Fruit fly (Drosophila melanogaster) whole organism, embryonic: ENCODE data around the gene CG1575.
A peak's percentile ranks its signal among the peaks of the same experiment; 100 is the strongest.

ENCODE experiments used
- Aef1 ChIP-seq: fragments of 200-800 bp; sonication (Bioruptor generic); IDR thresholded peaks from 3 replicates; pipeline ENCODE4 v1.3.6; 2022; ENCODE audit warnings: missing biosample characterization, missing genetic modification characterization
- Atf6 ChIP-seq: fragments of 200-800 bp; sonication (Bioruptor generic); IDR thresholded peaks from 2 replicates; pipeline ENCODE4 v1.3.6; 2022; ENCODE audit warnings: missing biosample characterization, missing genetic modification characterization
- CG10431 ChIP-seq: fragments of 200-800 bp; sonication (Bioruptor generic); optimal IDR thresholded peaks from 3 replicates; lab custom pipeline; 2018; ENCODE audit warnings: missing biosample characterization, mild to moderate bottlenecking, missing genetic modification characterization
- CG10959 ChIP-seq: fragments of 200-800 bp; sonication (Bioruptor generic); IDR thresholded peaks from 2 replicates; pipeline ENCODE4 v1.3.6; 2022; ENCODE audit warnings: missing biosample characterization, missing genetic modification characterization
- CG12659 ChIP-seq: fragments of 200-800 bp; sonication (Bioruptor generic); optimal IDR thresholded peaks from 3 replicates; lab custom pipeline; 2017; ENCODE audit warnings: mild to moderate bottlenecking, missing biosample characterization, missing genetic modification reagents, missing genetic modification characterization
- CG17829 ChIP-seq: fragments of 200-800 bp; optimal IDR thresholded peaks from 2 replicates; lab custom pipeline; 2019; ENCODE audit warnings: missing biosample characterization, mild to moderate bottlenecking, missing genetic modification characterization, moderate library complexity
- CG1792 ChIP-seq: fragments of 200-800 bp; sonication (Bioruptor generic); optimal IDR thresholded peaks from 2 replicates; lab custom pipeline; 2016; ENCODE audit warnings: missing biosample characterization, missing genetic modification characterization
- CG18599 ChIP-seq: fragments of 200-800 bp; sonication (Bioruptor generic); optimal IDR thresholded peaks from 3 replicates; lab custom pipeline; 2017; ENCODE audit warnings: missing biosample characterization, missing genetic modification characterization, mild to moderate bottlenecking, moderate library complexity, missing genetic modification reagents
- CG2199 ChIP-seq: fragments of 200-800 bp; sonication (Bioruptor generic); IDR thresholded peaks from 3 replicates; pipeline ENCODE4 v1.3.6; 2022; ENCODE audit warnings: missing biosample characterization, missing genetic modification characterization
- CG3163 ChIP-seq: fragments of 200-800 bp; sonication (Bioruptor generic); optimal IDR thresholded peaks from 3 replicates; lab custom pipeline; 2016; ENCODE audit warnings: missing biosample characterization, missing genetic modification characterization
- CG32767 ChIP-seq: fragments of 200-800 bp; sonication (Bioruptor generic); IDR thresholded peaks from 2 replicates; pipeline ENCODE4 v1.3.6; 2022; ENCODE audit warnings: missing biosample characterization, missing genetic modification characterization
- CG32772 ChIP-seq: fragments of 200-800 bp; sonication (Bioruptor generic); IDR thresholded peaks from 2 replicates; pipeline ENCODE4 v1.3.6; 2022; ENCODE audit warnings: missing biosample characterization, missing genetic modification characterization
- CG3726 ChIP-seq: fragments of 200-800 bp; sonication (Bioruptor generic); IDR thresholded peaks from 3 replicates; pipeline ENCODE4, ENCODE4 v1.3.6; 2022; ENCODE audit warnings: missing biosample characterization, missing genetic modification characterization
- CG5245 ChIP-seq: fragments of 200-800 bp; sonication (Bioruptor generic); optimal IDR thresholded peaks from 3 replicates; lab custom pipeline; 2016; ENCODE audit warnings: missing biosample characterization, missing genetic modification characterization
- CG6272 ChIP-seq: fragments of 200-800 bp; sonication (Bioruptor generic); IDR thresholded peaks from 2 replicates; pipeline ENCODE4 v1.3.6; 2022; ENCODE audit warnings: missing biosample characterization, missing genetic modification characterization
- CG6683 ChIP-seq: fragments of 200-800 bp; sonication (Bioruptor generic); optimal IDR thresholded peaks from 2 replicates; lab custom pipeline; 2017; ENCODE audit warnings: missing biosample characterization, mild to moderate bottlenecking, missing genetic modification characterization, missing genetic modification reagents
- CG7963 ChIP-seq: fragments of 200-800 bp; sonication (Bioruptor generic); IDR thresholded peaks from 3 replicates; pipeline ENCODE4 v1.3.6; 2022; ENCODE audit warnings: missing biosample characterization, missing genetic modification characterization; ENCODE audit not compliant: partially characterized antibody
- CG8924 ChIP-seq: fragments of 200-800 bp; optimal IDR thresholded peaks from 3 replicates; lab custom pipeline; 2019; ENCODE audit warnings: missing biosample characterization, mild to moderate bottlenecking, missing genetic modification characterization, moderate library complexity
- CG9215 ChIP-seq: fragments of 200-800 bp; sonication (Bioruptor generic); IDR thresholded peaks from 2 replicates; pipeline ENCODE4 v1.3.6; 2022; ENCODE audit warnings: missing biosample characterization, missing genetic modification characterization
- Camta ChIP-seq: fragments of 200-800 bp; sonication (Bioruptor generic); optimal IDR thresholded peaks from 2 replicates; lab custom pipeline; 2016; ENCODE audit warnings: missing biosample characterization, missing genetic modification characterization
- CrebB ChIP-seq: fragments of 200-800 bp; sonication (Bioruptor generic); optimal IDR thresholded peaks from 3 replicates; lab custom pipeline; 2018; ENCODE audit warnings: missing biosample characterization, mild to moderate bottlenecking, missing genetic modification characterization
- D19B ChIP-seq: fragments of 200-800 bp; sonication (Bioruptor generic); optimal IDR thresholded peaks from 2 replicates; lab custom pipeline; 2017; ENCODE audit warnings: missing biosample characterization, mild to moderate bottlenecking, missing genetic modification characterization
- Dbx ChIP-seq: fragments of 200-800 bp; sonication (Bioruptor generic); IDR thresholded peaks from 3 replicates; pipeline ENCODE4 v1.3.6; 2022; ENCODE audit warnings: missing biosample characterization, missing genetic modification characterization
- H15 ChIP-seq: fragments of 200-800 bp; sonication (Bioruptor generic); IDR thresholded peaks from 3 replicates; pipeline ENCODE4 v1.3.6; 2022; ENCODE audit warnings: missing biosample characterization, missing genetic modification characterization
- HLH4C ChIP-seq: fragments of 200-800 bp; sonication (Bioruptor generic); IDR thresholded peaks from 3 replicates; pipeline ENCODE4 v1.3.6; 2022; ENCODE audit warnings: missing biosample characterization, missing genetic modification characterization; ENCODE audit not compliant: partially characterized antibody
- HLH54F ChIP-seq: fragments of 200-800 bp; sonication (Bioruptor generic); optimal IDR thresholded peaks from 3 replicates; lab custom pipeline; 2016; ENCODE audit warnings: missing biosample characterization, missing genetic modification characterization
- Hmr ChIP-seq: fragments of 200-800 bp; sonication (Bioruptor generic); optimal IDR thresholded peaks from 3 replicates; lab custom pipeline; 2017; ENCODE audit warnings: mild to moderate bottlenecking, missing biosample characterization, missing genetic modification reagents, missing genetic modification characterization
- Jarid2 ChIP-seq: fragments of 200-800 bp; sonication (Bioruptor generic); optimal IDR thresholded peaks from 3 replicates; lab custom pipeline; 2017; ENCODE audit warnings: mild to moderate bottlenecking, missing biosample characterization, missing genetic modification reagents, missing genetic modification characterization
- MESR4 ChIP-seq: fragments of 200-800 bp; sonication (Bioruptor generic); optimal IDR thresholded peaks from 2 replicates; lab custom pipeline; 2018; ENCODE audit warnings: missing biosample characterization, mild to moderate bottlenecking, missing genetic modification characterization, moderate library complexity
- Mrtf ChIP-seq: fragments of 200-800 bp; sonication (Bioruptor generic); IDR thresholded peaks from 3 replicates; pipeline ENCODE4 v1.3.6; 2022; ENCODE audit warnings: missing biosample characterization, missing genetic modification characterization
- Myb ChIP-seq: fragments of 200-800 bp; sonication (Bioruptor generic); optimal IDR thresholded peaks from 2 replicates; lab custom pipeline; 2016; ENCODE audit warnings: missing biosample characterization, missing genetic modification characterization
- PHDP ChIP-seq: fragments of 200-800 bp; sonication (Bioruptor generic); optimal IDR thresholded peaks from 3 replicates; lab custom pipeline; 2018; ENCODE audit warnings: missing biosample characterization, mild to moderate bottlenecking, missing genetic modification characterization, moderate library complexity
- Sox102F ChIP-seq: fragments of 200-800 bp; sonication (Bioruptor generic); optimal IDR thresholded peaks from 2 replicates; lab custom pipeline; 2018; ENCODE audit warnings: missing biosample characterization, mild to moderate bottlenecking, missing genetic modification characterization, moderate library complexity
- Spps ChIP-seq: fragments of 200-800 bp; sonication (Bioruptor generic); optimal IDR thresholded peaks from 2 replicates; lab custom pipeline; 2018; ENCODE audit warnings: missing biosample characterization, mild to moderate bottlenecking, missing genetic modification characterization
- ato ChIP-seq: fragments of 200-800 bp; sonication (Bioruptor generic); IDR thresholded peaks from 2 replicates; pipeline ENCODE4 v1.3.6; 2022; ENCODE audit warnings: missing biosample characterization, missing genetic modification characterization; ENCODE audit not compliant: partially characterized antibody
- dpn ChIP-seq, 2 experiments: fragments of 200-800 bp; sonication (Bioruptor generic); optimal IDR thresholded peaks; 3 replicates each; lab custom pipeline; 2016; ENCODE audit warnings: missing biosample characterization in 2 of 2, missing genetic modification characterization in 2 of 2
- fd3F ChIP-seq: fragments of 200-800 bp; sonication (Bioruptor generic); optimal IDR thresholded peaks from 2 replicates; lab custom pipeline; 2018; ENCODE audit warnings: missing biosample characterization, mild to moderate bottlenecking, missing genetic modification characterization, moderate library complexity
- gcm2 ChIP-seq: fragments of 200-800 bp; sonication (Bioruptor generic); optimal IDR thresholded peaks from 2 replicates; lab custom pipeline; 2016; ENCODE audit warnings: missing biosample characterization, missing genetic modification characterization
- gsb ChIP-seq: fragments of 200-800 bp; sonication (Bioruptor generic); IDR thresholded peaks from 2 replicates; pipeline ENCODE4 v1.3.6; 2022; ENCODE audit warnings: missing biosample characterization, missing genetic modification characterization
- gsb-n ChIP-seq: fragments of 200-800 bp; sonication (Bioruptor generic); optimal IDR thresholded peaks from 3 replicates; lab custom pipeline; 2018; ENCODE audit warnings: missing biosample characterization, mild to moderate bottlenecking, missing genetic modification characterization
- ham ChIP-seq: fragments of 200-800 bp; sonication (Bioruptor generic); IDR thresholded peaks from 2 replicates; pipeline ENCODE4 v1.3.6; 2022; ENCODE audit warnings: missing biosample characterization, missing genetic modification characterization
- her ChIP-seq: fragments of 200-800 bp; sonication (Bioruptor generic); optimal IDR thresholded peaks from 2 replicates; lab custom pipeline; 2016; ENCODE audit warnings: missing biosample characterization, missing genetic modification characterization
- hth ChIP-seq: fragments of >200 bp; optimal IDR thresholded peaks from 2 replicates; lab custom pipeline; 2017; ENCODE audit warnings: inconsistent platforms
- jing ChIP-seq: fragments of 200-800 bp; sonication (Bioruptor generic); optimal IDR thresholded peaks from 2 replicates; lab custom pipeline; 2018; ENCODE audit warnings: missing biosample characterization, mild to moderate bottlenecking, missing genetic modification characterization
- luna ChIP-seq: fragments of 200-800 bp; sonication (Bioruptor generic); optimal IDR thresholded peaks from 2 replicates; lab custom pipeline; 2016; ENCODE audit warnings: missing biosample characterization, missing genetic modification characterization
- nerfin-1 ChIP-seq: fragments of 200-800 bp; sonication (Bioruptor generic); optimal IDR thresholded peaks from 3 replicates; lab custom pipeline; 2019; ENCODE audit warnings: missing biosample characterization, mild to moderate bottlenecking, missing genetic modification characterization, moderate library complexity
- nmo ChIP-seq: fragments of 200-800 bp; sonication (Bioruptor generic); optimal IDR thresholded peaks from 2 replicates; lab custom pipeline; 2018; ENCODE audit warnings: missing biosample characterization, mild to moderate bottlenecking, missing genetic modification characterization, moderate library complexity
- org-1 ChIP-seq: fragments of 200-800 bp; sonication (Bioruptor generic); optimal IDR thresholded peaks from 2 replicates; lab custom pipeline; 2017; ENCODE audit warnings: missing biosample characterization, missing genetic modification characterization
- usp ChIP-seq: fragments of >200 bp; optimal IDR thresholded peaks from 2 replicates; lab custom pipeline; 2017; ENCODE audit warnings: missing biosample characterization, missing genetic modification characterization
- z ChIP-seq: fragments of 200-800 bp; sonication (Bioruptor generic); IDR thresholded peaks from 3 replicates; pipeline ENCODE4 v1.3.6; 2022; ENCODE audit warnings: missing biosample characterization, missing genetic modification characterization
- zfh2 ChIP-seq: fragments of 200-800 bp; sonication (Bioruptor generic); optimal IDR thresholded peaks from 2 replicates; lab custom pipeline; 2016; ENCODE audit warnings: missing biosample characterization, missing genetic modification characterization

CG1575 gene

DNA sequence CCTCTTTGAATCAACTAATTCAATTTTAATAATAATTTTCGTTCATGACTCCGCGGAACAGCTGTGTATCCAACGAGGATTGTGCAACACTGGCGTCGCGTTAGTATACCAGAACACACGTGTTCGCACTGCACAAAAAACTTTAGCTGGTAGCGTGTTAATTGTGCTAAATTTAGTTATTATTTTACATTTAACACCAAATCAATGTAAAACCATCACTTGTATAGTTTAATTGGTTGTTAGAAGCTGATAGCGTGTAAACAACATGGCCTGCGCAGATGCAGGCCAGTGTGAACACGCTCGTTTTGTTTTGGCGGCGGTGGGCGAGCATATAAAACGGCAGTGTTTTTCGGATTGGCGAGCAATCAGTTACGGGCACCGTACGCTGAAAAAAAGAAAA is 40.5 kb downstream of the CG1575 start, which contains the start of the genes Traf6 and GIIIspla2 (continued):
- TF ChIP-seq jing (GFP tag; lab: Kevin White, UChicago) (peak; percentile 55), CG10959 (GFP tag; lab: Robert Waterston, UW) (peak; percentile 63), gsb-n (no peak), CG32772 (GFP tag; lab: Robert Waterston, UW) (peak; percentile 61), HLH54F (peak; percentile 78), Jarid2 (peak; percentile 48), CG12659 (GFP tag; lab: Kevin White, UChicago) (peak; percentile 88), Camta (peak; percentile 63), Hmr (GFP tag; lab: Kevin White, UChicago) (no peak), ham (peak; percentile 33; the same call in 1 of the 2 replicates), CG10431 (no peak), nmo (peak; percentile 83), H15 (GFP tag; lab: Robert Waterston, UW) (peak; percentile 75), ato (GFP tag; lab: Robert Waterston, UW) (no peak), CG7963 (GFP tag; lab: Robert Waterston, UW) (no peak), PHDP (tag; lab: Kevin White, UChicago) (peak; percentile 80), Spps (tag; lab: Kevin White, UChicago) (peak; percentile 32), luna (no peak), fd3F (GFP tag; lab: Kevin White, UChicago) (peak; percentile 66), dpn (GFP tag; optimal IDR thresholded peaks at IDR 0.05; lab: Kevin White, UChicago) (peak; percentile 71 to 72), CG9215 (peak; percentile 79; the same call in 1 of the 2 replicates), Mrtf (peak; percentile 68; the same call in 1 of the 3 replicates), MESR4 (GFP tag; lab: Kevin White, UChicago) (peak; percentile 57), Myb (GFP tag; lab: Kevin White, UChicago) (peak; percentile 63), nerfin-1 (tag; lab: Kevin White, UChicago) (peak; percentile 48), CG3726 (GFP tag; lab: Robert Waterston, UW) (peak; percentile 10; the same call in 1 of the 3 replicates), CG17829 (tag; lab: Kevin White, UChicago) (peak; percentile 77), CG8924 (peak; percentile 71), org-1 (GFP tag; lab: Kevin White, UChicago) (peak; percentile 62), Atf6 (GFP tag; lab: Robert Waterston, UW) (peak; percentile 73), Sox102F (no peak), Aef1 (GFP tag; lab: Robert Waterston, UW) (peak; percentile 45; the same call in 2 of the 3 replicates), gsb (GFP tag; lab: Robert Waterston, UW) (peak; percentile 57; the same call in 1 of the 2 replicates), z (GFP tag; lab: Robert Waterston, UW) (no peak), usp (GFP tag; lab: Kevin White, UChicago) (no peak), CG3163 (GFP tag; lab: Kevin White, UChicago) (peak; percentile 16), CG5245 (GFP tag; lab: Kevin White, UChicago) (peak; percentile 49), CG32767 (peak; percentile 84), gcm2 (GFP tag; lab: Kevin White, UChicago) (no peak), Dbx (peak; percentile 81), zfh2 (GFP tag; lab: Kevin White, UChicago) (peak; percentile 73), CG6683 (GFP tag; lab: Kevin White, UChicago) (peak; percentile 36), HLH4C (GFP tag; lab: Robert Waterston, UW) (0 out of 3 replicates have a peak, but pooled peaks have one; percentile 26), D19B (peak; percentile 65), CrebB (tag; lab: Kevin White, UChicago) (peak; percentile 69), CG1792 (GFP tag; lab: Kevin White, UChicago) (peak; percentile 70), CG18599 (GFP tag; lab: Kevin White, UChicago) (peak; percentile 84), CG2199 (GFP tag; lab: Robert Waterston, UW) (peak; percentile 68; the same call in 1 of the 3 replicates), hth (lab: Kevin White, UChicago) (no peak), her (GFP tag; lab: Kevin White, UChicago) (peak; percentile 48), CG6272 (GFP tag; lab: Robert Waterston, UW) (peak; percentile 67)
